Fruit fly (Drosophila melanogaster) whole organism, prepupa: ENCODE results near the gene CG5001.
A peak's percentile ranks its signal among the peaks of the same experiment; 100 is the strongest.

ENCODE experiments used
- CG11902 ChIP-seq: fragments of 200-800 bp; sonication (Bioruptor generic); optimal IDR thresholded peaks from 3 replicates; lab custom pipeline; 2016; ENCODE audit warnings: missing biosample characterization, missing genetic modification characterization
- CG16779 ChIP-seq: fragments of 200-800 bp; sonication (Bioruptor generic); optimal IDR thresholded peaks from 3 replicates; lab custom pipeline; 2017; ENCODE audit warnings: missing biosample characterization, mild to moderate bottlenecking, missing genetic modification characterization
- CG31627 ChIP-seq: fragments of 200-800 bp; sonication (Bioruptor generic); optimal IDR thresholded peaks from 3 replicates; lab custom pipeline; 2016; ENCODE audit warnings: missing biosample characterization, missing genetic modification characterization
- CG7368 ChIP-seq: fragments of 200-800 bp; sonication (Bioruptor generic); optimal IDR thresholded peaks from 3 replicates; lab custom pipeline; 2016; ENCODE audit warnings: missing biosample characterization, missing genetic modification characterization
- CG8319 ChIP-seq: fragments of 200-800 bp; sonication (Bioruptor generic); optimal IDR thresholded peaks from 3 replicates; lab custom pipeline; 2016; ENCODE audit warnings: missing biosample characterization, missing genetic modification characterization
- CG9139 ChIP-seq: fragments of 200-800 bp; sonication (Bioruptor generic); optimal IDR thresholded peaks from 3 replicates; lab custom pipeline; 2017; ENCODE audit warnings: missing biosample characterization, mild to moderate bottlenecking, missing genetic modification characterization
- Eip75B ChIP-seq: fragments of 200-800 bp; sonication (Bioruptor generic); optimal IDR thresholded peaks from 3 replicates; lab custom pipeline; 2016; ENCODE audit warnings: missing biosample characterization, missing genetic modification characterization
- Eip78C ChIP-seq: fragments of 200-800 bp; sonication (Bioruptor generic); peaks from one replicate; lab custom pipeline; 2016; ENCODE audit warnings: missing biosample characterization, missing genetic modification characterization
- Ets21C ChIP-seq: fragments of 200-800 bp; sonication (Bioruptor generic); optimal IDR thresholded peaks from 3 replicates; lab custom pipeline; 2016; ENCODE audit warnings: missing biosample characterization, missing genetic modification characterization
- Hr38 ChIP-seq: sonication (Bioruptor generic); optimal IDR thresholded peaks from 2 replicates; lab custom pipeline; 2016; ENCODE audit warnings: missing biosample characterization, missing genetic modification characterization
- Met ChIP-seq: fragments of 200-800 bp; sonication (Bioruptor generic); optimal IDR thresholded peaks from 3 replicates; lab custom pipeline; 2016; ENCODE audit warnings: missing biosample characterization, missing genetic modification characterization
- Sox15 ChIP-seq: fragments of 200-800 bp; sonication (Bioruptor generic); optimal IDR thresholded peaks from 3 replicates; lab custom pipeline; 2016; ENCODE audit warnings: missing biosample characterization, missing genetic modification characterization
- eg ChIP-seq: fragments of 200-800 bp; sonication (Bioruptor generic); IDR thresholded peaks from 3 replicates; pipeline ENCODE4 v1.3.6; 2022; ENCODE audit warnings: missing biosample characterization, missing genetic modification characterization
- net ChIP-seq: fragments of 200-800 bp; sonication (Bioruptor generic); optimal IDR thresholded peaks from 3 replicates; lab custom pipeline; 2016; ENCODE audit warnings: missing biosample characterization, missing genetic modification characterization

- peak; percentile 93 for TF ChIP-seq CG31627 (GFP tag; lab: Kevin White, UChicago)
- TF ChIP-seq Eip78C (GFP tag; lab: Kevin White, UChicago), result peak; percentile 93
- TF ChIP-seq CG8319 (GFP tag; lab: Kevin White, UChicago), result peak; percentile 58
- TF ChIP-seq Eip75B, result peak; percentile 81
- no peak for TF ChIP-seq Hr38 (GFP tag; lab: Kevin White, UChicago)
- peak; percentile 65 for TF ChIP-seq CG11902
- peak; percentile 89 for TF ChIP-seq Ets21C (GFP tag; lab: Kevin White, UChicago)
- TF ChIP-seq net (GFP tag; lab: Kevin White, UChicago), result peak; percentile 55
- TF ChIP-seq Sox15 (GFP tag; lab: Kevin White, UChicago), result peak; percentile 49
- TF ChIP-seq CG16779 (tag; lab: Kevin White, UChicago), result no peak
- peak; percentile 57; the same call in 2 of the 3 replicates for TF ChIP-seq eg (GFP tag; lab: Robert Waterston, UW)
- peak; percentile 60 for TF ChIP-seq CG7368 (GFP tag; lab: Kevin White, UChicago)
- TF ChIP-seq Met (GFP tag; lab: Kevin White, UChicago), result peak; percentile 92
- no peak for TF ChIP-seq CG9139 (GFP tag; lab: Kevin White, UChicago)
These were observed 40.9 kb upstream of the CG5001 start for dm6 chr2L:1144371-1145360.
